Fruit fly (Drosophila melanogaster) whole organism, wandering third instar larva: ENCODE data around the gene CG32086.

Experiments used
- Abd-B ChIP-seq: fragments of >200 bp; optimal IDR thresholded peaks from 2 replicates; lab custom pipeline; 2017; ENCODE audit warnings: missing biosample characterization, missing genetic modification characterization
- CG32264 ChIP-seq: fragments of 200-800 bp; sonication (Bioruptor generic); optimal IDR thresholded peaks from 2 replicates; lab custom pipeline; 2016; ENCODE audit warnings: missing biosample characterization, missing genetic modification characterization
- CG9705 ChIP-seq: fragments of 200-800 bp; sonication (Bioruptor generic); optimal IDR thresholded peaks from 2 replicates; lab custom pipeline; 2018; ENCODE audit warnings: missing biosample characterization, mild to moderate bottlenecking, missing genetic modification characterization
- Dfd ChIP-seq: fragments of >200 bp; optimal IDR thresholded peaks from 2 replicates; lab custom pipeline; 2017; ENCODE audit warnings: missing biosample characterization, missing genetic modification characterization
- Dif ChIP-seq: fragments of 200-275, 200-300 bp; sonication (Bioruptor generic); optimal IDR thresholded peaks from 2 replicates; lab custom pipeline; 2018; ENCODE audit warnings: missing biosample characterization, missing genetic modification characterization; ENCODE audit not compliant: partially characterized antibody
- Hr78 ChIP-seq: fragments of >200 bp; optimal IDR thresholded peaks from 2 replicates; lab custom pipeline; 2017; ENCODE audit warnings: missing biosample characterization, missing genetic modification characterization
- Jra ChIP-seq: sonication (Bioruptor generic); optimal IDR thresholded peaks from 2 replicates; lab custom pipeline; 2016; ENCODE audit warnings: missing biosample characterization, missing genetic modification characterization
- Mio ChIP-seq: sonication (Bioruptor generic); optimal IDR thresholded peaks from 2 replicates; lab custom pipeline; 2016; ENCODE audit warnings: missing biosample characterization, missing genetic modification characterization
- N ChIP-seq: fragments of >200 bp; optimal IDR thresholded peaks from 2 replicates; lab custom pipeline; 2018; ENCODE audit warnings: missing biosample characterization, missing external identifiers, missing genetic modification characterization
- OdsH ChIP-seq: fragments of 200-800 bp; sonication (Bioruptor generic); optimal IDR thresholded peaks from 2 replicates; lab custom pipeline; 2016; ENCODE audit warnings: missing biosample characterization, mild to moderate bottlenecking, missing genetic modification characterization
- Rel ChIP-seq, 2 experiments: fragments of 200-800 bp; sonication (Bioruptor generic) in 1 of 2; optimal IDR thresholded peaks; 2 replicates in 1 of 2; 3 replicates in 1 of 2; lab custom pipeline; 2016 to 2019; ENCODE audit warnings: mild to moderate bottlenecking in 2 of 2, missing biosample characterization in 2 of 2, missing genetic modification characterization in 2 of 2, moderate library complexity in 1 of 2
- Sp1 ChIP-seq: fragments of 200-800 bp; sonication (Bioruptor generic); optimal IDR thresholded peaks from 3 replicates; lab custom pipeline; 2019; ENCODE audit warnings: missing biosample characterization, mild to moderate bottlenecking, missing genetic modification characterization, moderate library complexity
- Vsx2 ChIP-seq: fragments of 200-300, 225-300 bp; sonication (Bioruptor generic); optimal IDR thresholded peaks from 2 replicates; lab custom pipeline; 2018; ENCODE audit warnings: missing biosample characterization, missing genetic modification characterization; ENCODE audit not compliant: partially characterized antibody
- br ChIP-seq: fragments of 200-800 bp; sonication (Bioruptor generic); optimal IDR thresholded peaks from 2 replicates; lab custom pipeline; 2016; ENCODE audit warnings: missing biosample characterization, missing genetic modification characterization
- brk ChIP-seq: fragments of 200-800 bp; sonication (Bioruptor generic); optimal IDR thresholded peaks from 2 replicates; lab custom pipeline; 2016; ENCODE audit warnings: missing biosample characterization, mild to moderate bottlenecking, missing genetic modification characterization
- dl ChIP-seq, 2 experiments: fragments of 175-275, 200-275 bp in 1 of 2; fragments of 200-275 bp in 1 of 2; sonication (Bioruptor generic); optimal IDR thresholded peaks; lab custom pipeline; 2018; ENCODE audit warnings: mild to moderate bottlenecking in 2 of 2, missing biosample characterization in 2 of 2, missing genetic modification characterization in 2 of 2, moderate library complexity in 2 of 2; ENCODE audit not compliant: partially characterized antibody in 2 of 2, insufficient read depth in 1 of 2
- dmrt93B ChIP-seq: fragments of 200-800 bp; sonication (Bioruptor generic); optimal IDR thresholded peaks from 2 replicates; lab custom pipeline; 2018; ENCODE audit warnings: missing biosample characterization, mild to moderate bottlenecking, missing genetic modification characterization
- ey ChIP-seq: fragments of 200-800 bp; sonication (Bioruptor generic); optimal IDR thresholded peaks from 2 replicates; lab custom pipeline; 2016; ENCODE audit warnings: missing biosample characterization, missing genetic modification characterization
- foxo ChIP-seq, 2 experiments: fragments of 200-800 bp; sonication (Bioruptor generic); optimal IDR thresholded peaks; 2 replicates in 1 of 2; 3 replicates in 1 of 2; lab custom pipeline; 2016 to 2017; ENCODE audit warnings: missing biosample characterization in 2 of 2, missing genetic modification characterization in 2 of 2
- fru ChIP-seq: fragments of 200-800 bp; sonication (Bioruptor generic); optimal IDR thresholded peaks from 3 replicates; lab custom pipeline; 2016; ENCODE audit warnings: missing biosample characterization, mild to moderate bottlenecking, missing genetic modification characterization
- h ChIP-seq: fragments of 200-800 bp; sonication (Bioruptor generic); optimal IDR thresholded peaks from 3 replicates; lab custom pipeline; 2016; ENCODE audit warnings: missing biosample characterization, mild to moderate bottlenecking, missing genetic modification characterization
- psq ChIP-seq: fragments of 200-800 bp; sonication (Bioruptor generic); optimal IDR thresholded peaks from 3 replicates; lab custom pipeline; 2017; ENCODE audit warnings: missing biosample characterization, mild to moderate bottlenecking, missing genetic modification characterization, moderate library complexity
- rgr ChIP-seq: fragments of 200-800 bp; sonication (Bioruptor generic); optimal IDR thresholded peaks from 3 replicates; lab custom pipeline; 2016; ENCODE audit warnings: missing biosample characterization, mild to moderate bottlenecking, missing genetic modification characterization
- sv ChIP-seq: fragments of 200-800 bp; sonication (Bioruptor generic); optimal IDR thresholded peaks from 3 replicates; lab custom pipeline; 2016; ENCODE audit warnings: missing biosample characterization, missing genetic modification characterization
- tai ChIP-seq: sonication (Bioruptor generic); optimal IDR thresholded peaks from 2 replicates; lab custom pipeline; 2016; ENCODE audit warnings: missing biosample characterization, missing genetic modification characterization
- usp ChIP-seq: fragments of >200 bp; optimal IDR thresholded peaks from 2 replicates; lab custom pipeline; 2017; ENCODE audit warnings: missing biosample characterization, missing genetic modification characterization

CG32086 gene

dm6 chr3L:11561946-11562760 lies 21.7 kb downstream of the CG32086 start, which contains the start of the genes CG7394 and Mob2 (continued):
- TF ChIP-seq N (GFP tag; lab: Kevin White, UChicago) (peak; percentile 2), h (GFP tag; lab: Kevin White, UChicago) (peak; percentile 94), dl (GFP tag; optimal IDR thresholded peaks at IDR 0.05; lab: Kevin White, UChicago; ENCODE audit: insufficient read depth in 1 of 2, partially characterized antibody in 2 of 2) (no peak), rgr (GFP tag; lab: Kevin White, UChicago) (peak; percentile 96), tai (GFP tag; lab: Kevin White, UChicago) (peak; percentile 95), Mio (GFP tag; lab: Kevin White, UChicago) (no peak), br (GFP tag; lab: Kevin White, UChicago) (peak; percentile 84), Sp1 (GFP tag; lab: Kevin White, UChicago) (peak; percentile 88), OdsH (peak; percentile 94)

dm6 chr3L:11560885-11561284 lies 23.0 kb downstream of the CG32086 start:
- TF ChIP-seq usp (GFP tag; lab: Kevin White, UChicago), result no peak
- peak; percentile 89 for TF ChIP-seq psq (GFP tag; lab: Kevin White, UChicago)
- TF ChIP-seq Rel (GFP tag; optimal IDR thresholded peaks at IDR 0.05; lab: Kevin White, UChicago), result no peak
- TF ChIP-seq Rel (tag; optimal IDR thresholded peaks at IDR 0.05; lab: Kevin White, UChicago), result peak; percentile 53

- TF ChIP-seq dmrt93B (GFP tag; lab: Kevin White, UChicago) (no peak), Hr78 (no peak), Mio (GFP tag; lab: Kevin White, UChicago) (no peak), brk (GFP tag; lab: Kevin White, UChicago) (no peak), rgr (GFP tag; lab: Kevin White, UChicago) (no peak), CG32264 (GFP tag; lab: Kevin White, UChicago) (no peak), Vsx2 (no peak), CG9705 (GFP tag; lab: Kevin White, UChicago) (no peak), Rel (GFP tag; optimal IDR thresholded peaks at IDR 0.05; lab: Kevin White, UChicago) (no peak), Rel (tag; optimal IDR thresholded peaks at IDR 0.05; lab: Kevin White, UChicago) (no peak), ey (no peak), Dif (GFP tag; lab: Kevin White, UChicago) (no peak), Dfd (no peak), h (GFP tag; lab: Kevin White, UChicago) (no peak), psq (GFP tag; lab: Kevin White, UChicago) (no peak), br (GFP tag; lab: Kevin White, UChicago) (no peak), foxo (GFP tag; optimal IDR thresholded peaks at IDR 0.05; lab: Kevin White, UChicago) (no peak), Abd-B (GFP tag; lab: Kevin White, UChicago) (no peak), Jra (no peak)
Measured at dm6 chr3L:11557209-11557608, 26.7 kb downstream of the CG32086 start.

- TF ChIP-seq fru (GFP tag; lab: Kevin White, UChicago) (peak; percentile 15), sv (GFP tag; lab: Kevin White, UChicago) (peak; percentile 17), Jra (no peak)
Measured at dm6 chr3L:11556637-11557036, 27.2 kb downstream of the CG32086 start.

DNA sequence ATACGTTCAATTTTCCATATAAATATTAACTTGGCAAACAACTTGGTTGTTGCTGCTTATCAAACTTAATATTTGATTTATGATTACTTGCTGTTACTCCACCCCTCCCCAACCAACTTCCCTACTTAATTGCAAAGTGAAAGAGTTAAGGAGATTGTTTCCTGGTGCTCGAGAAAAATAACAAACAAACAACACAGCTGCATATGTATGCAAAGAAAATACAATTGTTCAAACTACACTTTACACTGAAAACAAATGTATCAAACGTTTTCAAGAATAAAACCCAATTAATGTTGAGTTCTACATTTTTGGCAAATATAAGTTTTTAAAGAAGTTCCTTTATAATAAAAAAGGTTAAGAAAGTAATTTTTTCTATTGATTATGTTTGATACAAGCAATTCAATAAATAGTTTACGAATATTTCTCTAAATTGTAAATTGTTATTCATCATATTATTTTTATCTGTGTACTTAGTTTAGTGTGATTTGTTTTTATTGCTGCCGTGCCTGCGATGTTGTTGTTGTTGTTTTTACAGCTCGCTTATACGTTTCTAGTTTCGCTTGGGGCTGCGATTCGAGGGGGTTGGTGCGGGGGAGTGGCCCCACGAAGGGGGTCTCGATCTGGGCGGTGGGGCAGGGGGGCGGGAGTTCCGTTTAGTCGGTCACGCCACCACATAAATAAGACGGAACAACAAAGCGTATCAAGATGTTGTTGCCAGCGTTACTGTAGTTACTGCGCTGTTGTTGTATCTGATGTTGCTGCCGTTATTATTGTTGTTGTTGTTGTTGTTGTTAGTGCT lies 28.0 kb downstream of the CG32086 start:
- TF ChIP-seq Abd-B (GFP tag; lab: Kevin White, UChicago) (no peak), Dfd (peak; percentile 89), sv (GFP tag; lab: Kevin White, UChicago) (peak; percentile 57), tai (GFP tag; lab: Kevin White, UChicago) (no peak)
